Fruit fly (Drosophila melanogaster) whole organism, embryonic: ENCODE measurements around the gene CG12116.

Experiments
- Aef1 ChIP-seq: fragments of 200-800 bp; sonication (Bioruptor generic); IDR thresholded peaks from 3 replicates; pipeline ENCODE4 v1.3.6; 2022; ENCODE audit warnings: missing biosample characterization, missing genetic modification characterization
- Bteb2 ChIP-seq: fragments of 200-800 bp; sonication (Bioruptor generic); optimal IDR thresholded peaks from 2 replicates; lab custom pipeline; 2016; ENCODE audit warnings: missing biosample characterization, missing genetic modification characterization
- CG10209 ChIP-seq: fragments of 200-800 bp; sonication (Bioruptor generic); optimal IDR thresholded peaks from 3 replicates; lab custom pipeline; 2017; ENCODE audit warnings: missing biosample characterization, mild to moderate bottlenecking, missing genetic modification characterization, missing genetic modification reagents
- CG10366 ChIP-seq: fragments of 200-800 bp; sonication (Bioruptor generic); IDR thresholded peaks from 2 replicates; pipeline ENCODE4 v1.3.6; 2022; ENCODE audit warnings: missing biosample characterization, missing genetic modification characterization
- CG12391 ChIP-seq: fragments of 200-800 bp; sonication (Bioruptor generic); optimal IDR thresholded peaks from 3 replicates; lab custom pipeline; 2018; ENCODE audit warnings: missing biosample characterization, mild to moderate bottlenecking, missing genetic modification characterization, moderate library complexity
- CG1529 ChIP-seq: fragments of 200-800 bp; sonication (Bioruptor generic); optimal IDR thresholded peaks from 3 replicates; lab custom pipeline; 2018; ENCODE audit warnings: missing biosample characterization, missing genetic modification characterization
- CG16813 ChIP-seq: fragments of 200-800 bp; sonication (Bioruptor generic); IDR thresholded peaks from 3 replicates; pipeline ENCODE4 v1.3.6; 2022; ENCODE audit warnings: missing biosample characterization, missing genetic modification characterization; ENCODE audit not compliant: partially characterized antibody
- CG17385 ChIP-seq: fragments of 200-800 bp; sonication (Bioruptor generic); optimal IDR thresholded peaks from 3 replicates; lab custom pipeline; 2018; ENCODE audit warnings: missing biosample characterization, mild to moderate bottlenecking, missing genetic modification characterization
- CG18262 ChIP-seq: fragments of 200-800 bp; optimal IDR thresholded peaks from 3 replicates; lab custom pipeline; 2019; ENCODE audit warnings: missing biosample characterization, mild to moderate bottlenecking, missing genetic modification characterization, moderate library complexity
- CG18764 ChIP-seq: fragments of 200-800 bp; sonication (Bioruptor generic); optimal IDR thresholded peaks from 3 replicates; lab custom pipeline; 2016; ENCODE audit warnings: missing biosample characterization, missing genetic modification characterization
- CG32772 ChIP-seq: fragments of 200-800 bp; sonication (Bioruptor generic); IDR thresholded peaks from 2 replicates; pipeline ENCODE4 v1.3.6; 2022; ENCODE audit warnings: missing biosample characterization, missing genetic modification characterization
- CG3281 ChIP-seq: fragments of 200-800 bp; sonication (Bioruptor generic); optimal IDR thresholded peaks from 3 replicates; lab custom pipeline; 2017; ENCODE audit warnings: missing biosample characterization, mild to moderate bottlenecking, missing genetic modification characterization
- CG33213 ChIP-seq: fragments of 200-800 bp; sonication (Bioruptor generic); optimal IDR thresholded peaks from 3 replicates; lab custom pipeline; 2016; ENCODE audit warnings: missing biosample characterization, missing genetic modification characterization
- CG33557 ChIP-seq: fragments of 200-800 bp; sonication (Bioruptor generic); optimal IDR thresholded peaks from 2 replicates; lab custom pipeline; 2019; ENCODE audit warnings: missing biosample characterization, mild to moderate bottlenecking, missing genetic modification characterization, moderate library complexity
- CG4730 ChIP-seq: fragments of 200-800 bp; sonication (Bioruptor generic); IDR thresholded peaks from 2 replicates; pipeline ENCODE4 v1.3.6; 2022; ENCODE audit warnings: missing biosample characterization, missing genetic modification characterization
- CG6254 ChIP-seq: fragments of 200-800 bp; sonication (Bioruptor generic); optimal IDR thresholded peaks from 3 replicates; lab custom pipeline; 2017; ENCODE audit warnings: mild to moderate bottlenecking, missing biosample characterization, missing genetic modification reagents, missing genetic modification characterization
- CG6813 ChIP-seq: fragments of 200-800 bp; sonication (Bioruptor generic); optimal IDR thresholded peaks from 2 replicates; lab custom pipeline; 2017; ENCODE audit warnings: missing biosample characterization, missing genetic modification characterization, mild to moderate bottlenecking, moderate library complexity, missing genetic modification reagents
- CG6854 ChIP-seq: fragments of 200-800 bp; sonication (Bioruptor generic); optimal IDR thresholded peaks from 3 replicates; lab custom pipeline; 2017; ENCODE audit warnings: missing biosample characterization, mild to moderate bottlenecking, missing genetic modification characterization
- CG8359 ChIP-seq: fragments of 200-800 bp; sonication (Bioruptor generic); optimal IDR thresholded peaks from 2 replicates; lab custom pipeline; 2017; ENCODE audit warnings: missing biosample characterization, mild to moderate bottlenecking, missing genetic modification characterization, borderline replicate concordance
- CG9215 ChIP-seq: fragments of 200-800 bp; sonication (Bioruptor generic); IDR thresholded peaks from 2 replicates; pipeline ENCODE4 v1.3.6; 2022; ENCODE audit warnings: missing biosample characterization, missing genetic modification characterization
- CG9797 ChIP-seq: fragments of 200-800 bp; sonication (Bioruptor generic); optimal IDR thresholded peaks from 3 replicates; lab custom pipeline; 2018; ENCODE audit warnings: missing biosample characterization, mild to moderate bottlenecking, missing genetic modification characterization
- CG9932 ChIP-seq: fragments of 200-800 bp; sonication (Bioruptor generic); IDR thresholded peaks from 2 replicates; pipeline ENCODE4 v1.3.6; 2022; ENCODE audit warnings: missing biosample characterization, missing genetic modification characterization
- CTCF ChIP-seq: fragments of 200-800 bp; sonication (Bioruptor generic); optimal IDR thresholded peaks from 2 replicates; lab custom pipeline; 2017; ENCODE audit warnings: missing biosample characterization, mild to moderate bottlenecking, missing genetic modification characterization, moderate library complexity
- D19A ChIP-seq: fragments of 200-800 bp; optimal IDR thresholded peaks from 3 replicates; lab custom pipeline; 2019; ENCODE audit warnings: missing biosample characterization, mild to moderate bottlenecking, missing genetic modification characterization, moderate library complexity
- Dbx ChIP-seq: fragments of 200-800 bp; sonication (Bioruptor generic); IDR thresholded peaks from 3 replicates; pipeline ENCODE4 v1.3.6; 2022; ENCODE audit warnings: missing biosample characterization, missing genetic modification characterization
- Deaf1 ChIP-seq: fragments of 200-800 bp; optimal IDR thresholded peaks from 3 replicates; lab custom pipeline; 2019; ENCODE audit warnings: missing biosample characterization, mild to moderate bottlenecking, missing genetic modification characterization, moderate library complexity
- Gug ChIP-seq: fragments of 200-800 bp; sonication (Bioruptor generic); IDR thresholded peaks from 4 replicates; pipeline ENCODE4 v1.3.6; 2022; ENCODE audit warnings: missing biosample characterization, missing genetic modification characterization
- Hr3 ChIP-seq: fragments of 200-800 bp; sonication (Bioruptor generic); optimal IDR thresholded peaks from 3 replicates; lab custom pipeline; 2016; ENCODE audit warnings: missing biosample characterization, missing genetic modification characterization
- Lim3 ChIP-seq: fragments of 200-800 bp; sonication (Bioruptor generic); IDR thresholded peaks from 2 replicates; pipeline ENCODE4 v1.3.6; 2022; ENCODE audit warnings: missing biosample characterization, missing genetic modification characterization
- Neu2 ChIP-seq: fragments of 200-800 bp; sonication (Bioruptor generic); optimal IDR thresholded peaks from 3 replicates; lab custom pipeline; 2016; ENCODE audit warnings: missing biosample characterization, missing genetic modification characterization, borderline replicate concordance
- Nf-YA ChIP-seq: fragments of 200-800 bp; sonication (Bioruptor generic); IDR thresholded peaks from 2 replicates; pipeline ENCODE4 v1.3.6; 2022; ENCODE audit warnings: missing biosample characterization, missing genetic modification characterization
- Nf-YC ChIP-seq: fragments of 200-800 bp; optimal IDR thresholded peaks from 3 replicates; lab custom pipeline; 2019; ENCODE audit warnings: missing biosample characterization, mild to moderate bottlenecking, missing genetic modification characterization, moderate library complexity
- Six4 ChIP-seq: fragments of 200-800 bp; sonication (Bioruptor generic); optimal IDR thresholded peaks from 2 replicates; lab custom pipeline; 2016; ENCODE audit warnings: missing biosample characterization, missing genetic modification characterization
- Usf ChIP-seq: fragments of 200-800 bp; sonication (Bioruptor generic); optimal IDR thresholded peaks from 2 replicates; lab custom pipeline; 2017; ENCODE audit warnings: missing genotype, missing biosample characterization, missing genetic modification characterization
- YL-1 ChIP-seq: fragments of 200-800 bp; sonication (Bioruptor generic); optimal IDR thresholded peaks from 3 replicates; lab custom pipeline; 2017; ENCODE audit warnings: missing biosample characterization, mild to moderate bottlenecking, missing genetic modification characterization
- bab2 ChIP-seq: fragments of 200-800 bp; sonication (Bioruptor generic); optimal IDR thresholded peaks from 2 replicates; lab custom pipeline; 2016; ENCODE audit warnings: missing biosample characterization, missing genetic modification characterization
- bowl ChIP-seq: fragments of 200-800 bp; sonication (Bioruptor generic); IDR thresholded peaks from 2 replicates; pipeline ENCODE4 v1.3.6; 2022; ENCODE audit warnings: missing biosample characterization, missing genetic modification characterization
- crc ChIP-seq: fragments of 200-800 bp; sonication (Bioruptor generic); optimal IDR thresholded peaks from 2 replicates; lab custom pipeline; 2016; ENCODE audit warnings: missing biosample characterization, missing genetic modification characterization
- dan ChIP-seq: fragments of 200-800 bp; sonication (Bioruptor generic); IDR thresholded peaks from 2 replicates; pipeline ENCODE4 v1.3.6; 2022; ENCODE audit warnings: missing biosample characterization, missing genetic modification characterization
- gcm2 ChIP-seq: fragments of 200-800 bp; sonication (Bioruptor generic); optimal IDR thresholded peaks from 2 replicates; lab custom pipeline; 2016; ENCODE audit warnings: missing biosample characterization, missing genetic modification characterization
- h ChIP-seq: fragments of >200 bp; optimal IDR thresholded peaks from 2 replicates; lab custom pipeline; 2017
- ham ChIP-seq: fragments of 200-800 bp; sonication (Bioruptor generic); IDR thresholded peaks from 2 replicates; pipeline ENCODE4 v1.3.6; 2022; ENCODE audit warnings: missing biosample characterization, missing genetic modification characterization
- her ChIP-seq: fragments of 200-800 bp; sonication (Bioruptor generic); optimal IDR thresholded peaks from 2 replicates; lab custom pipeline; 2016; ENCODE audit warnings: missing biosample characterization, missing genetic modification characterization
- hkb ChIP-seq, 2 experiments: fragments of 200-800 bp in 1 of 2; fragments of >200 bp in 1 of 2; sonication (Bioruptor generic) in 1 of 2; IDR thresholded peaks in 1 of 2; optimal IDR thresholded peaks in 1 of 2; 2 replicates each; pipeline versions ENCODE4 v1.3.6 to Lab custom; 2017 to 2022; ENCODE audit warnings: missing biosample characterization in 1 of 2, missing genetic modification characterization in 1 of 2
- inv ChIP-seq: fragments of 200-800 bp; sonication (Bioruptor generic); IDR thresholded peaks from 2 replicates; pipeline ENCODE4 v1.3.6; 2022; ENCODE audit warnings: missing biosample characterization, missing genetic modification characterization; ENCODE audit not compliant: partially characterized antibody
- jing ChIP-seq: fragments of 200-800 bp; sonication (Bioruptor generic); optimal IDR thresholded peaks from 2 replicates; lab custom pipeline; 2018; ENCODE audit warnings: missing biosample characterization, mild to moderate bottlenecking, missing genetic modification characterization
- lbe ChIP-seq: fragments of 200-800 bp; sonication (Bioruptor generic); optimal IDR thresholded peaks from 2 replicates; lab custom pipeline; 2016; ENCODE audit warnings: missing biosample characterization, mild to moderate bottlenecking, missing genetic modification characterization
- pan ChIP-seq, 4 experiments: fragments of >200 bp in 3 of 4; fragments of 200-800 bp in 1 of 4; sonication (Bioruptor generic) in 1 of 4; optimal IDR thresholded peaks in 3 of 4; IDR thresholded peaks in 1 of 4; 2 replicates each; pipeline versions ENCODE4 v1.3.6 to Lab custom; 2017 to 2022; ENCODE audit warnings: missing biosample characterization in 2 of 4, missing genetic modification characterization in 2 of 4, mixed read lengths in 1 of 4
- ranshi ChIP-seq: fragments of 200-800 bp; sonication (Bioruptor generic); IDR thresholded peaks from 2 replicates; pipeline ENCODE4 v1.3.6; 2022; ENCODE audit warnings: missing biosample characterization, missing genetic modification characterization
- rib ChIP-seq: fragments of 200-800 bp; sonication (Bioruptor generic); IDR thresholded peaks from 2 replicates; pipeline ENCODE4 v1.3.6; 2022; ENCODE audit warnings: missing biosample characterization, missing genetic modification characterization
- unpg ChIP-seq: fragments of 200-800 bp; sonication (Bioruptor generic); optimal IDR thresholded peaks from 3 replicates; lab custom pipeline; 2018; ENCODE audit warnings: missing biosample characterization, mild to moderate bottlenecking, missing genetic modification characterization, moderate library complexity

CG12116 gene

DNA sequence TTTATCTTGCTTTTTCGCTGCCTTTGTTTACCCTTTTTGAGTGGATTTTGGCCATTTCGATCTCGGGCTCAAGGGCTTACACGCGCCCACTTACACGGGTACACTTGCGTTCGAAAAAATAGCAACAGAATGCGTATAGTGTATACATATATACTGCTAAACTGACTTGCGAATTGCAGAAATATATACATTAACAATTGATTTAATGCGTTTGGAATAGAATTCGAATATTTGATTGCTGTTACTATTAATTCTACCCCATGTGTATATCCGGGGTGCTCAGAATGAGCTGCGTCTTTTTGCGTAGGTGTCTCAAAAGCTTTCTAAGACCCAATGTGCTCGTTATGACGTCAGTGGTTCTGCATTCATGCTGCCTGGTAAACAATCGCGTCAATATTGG is 24.7 kb upstream of the CG12116 start (continued):
- TF ChIP-seq hkb (optimal IDR thresholded peaks at IDR 0.05; lab: Kevin White, UChicago): no peak
- peak; percentile 71 for TF ChIP-seq hkb (GFP tag; IDR thresholded peaks at IDR 0.05; lab: Robert Waterston, UW)
- no peak for TF ChIP-seq CG18764 (GFP tag; lab: Kevin White, UChicago)
- TF ChIP-seq CTCF (GFP tag; lab: Kevin White, UChicago): no peak
- peak; percentile 51 for TF ChIP-seq unpg
- peak; percentile 75 for TF ChIP-seq bab2
- 0 out of 2 replicates have a peak, but pooled peaks have one; percentile 32 for TF ChIP-seq CG4730 (GFP tag; lab: Robert Waterston, UW)
- TF ChIP-seq rib: no peak
- TF ChIP-seq Lim3: no peak
- TF ChIP-seq her: peak; percentile 41
- no peak for TF ChIP-seq dan (GFP tag; lab: Robert Waterston, UW)
- no peak for TF ChIP-seq Nf-YC (tag; lab: Kevin White, UChicago)
- no peak for TF ChIP-seq CG33213 (GFP tag; lab: Kevin White, UChicago)
- peak; percentile 22 for TF ChIP-seq CG10209 (GFP tag; lab: Kevin White, UChicago)
- TF ChIP-seq CG6813 (GFP tag; lab: Kevin White, UChicago): no peak
- TF ChIP-seq crc (GFP tag; lab: Kevin White, UChicago): no peak
- 0 out of 2 replicates have a peak, but pooled peaks have one; percentile 25 for TF ChIP-seq Nf-YA (GFP tag; lab: Robert Waterston, UW)
- TF ChIP-seq CG1529 (GFP tag; lab: Kevin White, UChicago): no peak
- no peak for TF ChIP-seq h (lab: Kevin White, UChicago)
- TF ChIP-seq CG32772 (GFP tag; lab: Robert Waterston, UW): no peak
- TF ChIP-seq CG17385 (GFP tag; lab: Kevin White, UChicago): no peak
- no peak for TF ChIP-seq pan (optimal IDR thresholded peaks at IDR 0.05; lab: Kevin White, UChicago)
- TF ChIP-seq pan (GFP tag; optimal IDR thresholded peaks at IDR 0.05 in 1 of 2, IDR thresholded peaks at IDR 0.05 in 1 of 2): peak in 1 of 2 experiments; percentile 41
- TF ChIP-seq CG33557 (GFP tag; lab: Kevin White, UChicago): no peak
- no peak for TF ChIP-seq Aef1 (GFP tag; lab: Robert Waterston, UW)
- TF ChIP-seq CG6254 (GFP tag; lab: Kevin White, UChicago): no peak
- no peak for TF ChIP-seq Six4
- TF ChIP-seq CG18262 (tag; lab: Kevin White, UChicago): no peak
- no peak for TF ChIP-seq bowl (GFP tag; lab: Robert Waterston, UW)
- no peak for TF ChIP-seq inv
- TF ChIP-seq Hr3 (GFP tag; lab: Kevin White, UChicago): no peak
- no peak for TF ChIP-seq lbe (GFP tag; lab: Kevin White, UChicago)
- no peak for TF ChIP-seq jing
- TF ChIP-seq ham (GFP tag; lab: Robert Waterston, UW): no peak
- peak; percentile 16; the same call in 1 of the 2 replicates for TF ChIP-seq ranshi (GFP tag; lab: Robert Waterston, UW)
- TF ChIP-seq gcm2 (GFP tag; lab: Kevin White, UChicago): no peak
- no peak for TF ChIP-seq Usf (GFP tag; lab: Kevin White, UChicago)
- no peak for TF ChIP-seq Neu2
- TF ChIP-seq CG12391 (tag; lab: Kevin White, UChicago): no peak
- TF ChIP-seq YL-1: no peak
- TF ChIP-seq D19A (tag; lab: Kevin White, UChicago): no peak
- TF ChIP-seq CG9797 (GFP tag; lab: Kevin White, UChicago): no peak
- peak; percentile 68; the same call in 1 of the 3 replicates for TF ChIP-seq Dbx
- no peak for TF ChIP-seq CG8359 (GFP tag; lab: Kevin White, UChicago)
- TF ChIP-seq CG9215 (GFP tag; lab: Robert Waterston, UW): no peak
- TF ChIP-seq CG6854 (GFP tag; lab: Kevin White, UChicago): no peak
- peak; percentile 42; the same call in 1 of the 4 replicates for TF ChIP-seq Gug
- TF ChIP-seq CG9932 (GFP tag; lab: Robert Waterston, UW): peak; percentile 65
- peak; percentile 48 for TF ChIP-seq CG10366 (GFP tag; lab: Robert Waterston, UW)
- TF ChIP-seq Bteb2 (GFP tag; lab: Kevin White, UChicago): peak; percentile 46
- peak; percentile 56 for TF ChIP-seq CG3281 (GFP tag; lab: Kevin White, UChicago)
- TF ChIP-seq Deaf1 (tag; lab: Kevin White, UChicago): no peak
- TF ChIP-seq CG16813 (GFP tag; lab: Robert Waterston, UW): no peak
